Worm (Caenorhabditis elegans) whole organism, mixed stage, embryonic: ENCODE results near the gene K01A11.3.

Experiments used
- ces-1 ChIP-seq: fragments of 150-350 bp; optimal IDR thresholded peaks from 2 replicates; lab custom pipeline; 2014; ENCODE audit warnings: missing biosample characterization, missing genetic modification reagents, missing genetic modification characterization
- elt-1 ChIP-seq: sonication (generic microtip); optimal IDR thresholded peaks from 2 replicates; lab custom pipeline; 2017; ENCODE audit warnings: missing genetic modification characterization, mild to moderate bottlenecking, missing compliant biosample characterization, antibody characterized with exemption, moderate library complexity, borderline replicate concordance; ENCODE audit not compliant: insufficient read depth
- elt-3 ChIP-seq: fragments of 150-350 bp; optimal IDR thresholded peaks from 2 replicates; lab custom pipeline; 2014; ENCODE audit warnings: missing biosample characterization, missing genetic modification characterization
- lin-13 ChIP-seq: fragments of 150-350 bp; optimal IDR thresholded peaks from 2 replicates; lab custom pipeline; 2014; ENCODE audit warnings: missing biosample characterization, missing genetic modification characterization
- lsy-2 ChIP-seq: fragments of 150-350 bp; optimal IDR thresholded peaks from 2 replicates; lab custom pipeline; 2014; ENCODE audit warnings: missing biosample characterization, missing genetic modification characterization
- mab-5 ChIP-seq: fragments of 150-350 bp; optimal IDR thresholded peaks from 2 replicates; lab custom pipeline; 2014; ENCODE audit warnings: missing biosample characterization, missing genetic modification characterization
- nhr-76 ChIP-seq: sonication (generic microtip); optimal IDR thresholded peaks from 2 replicates; lab custom pipeline; 2017; ENCODE audit warnings: missing biosample characterization, missing genetic modification characterization
- sem-2 ChIP-seq: fragments of 200-800 bp; sonication (Bioruptor generic); optimal IDR thresholded peaks from 2 replicates; lab custom pipeline; 2018; ENCODE audit warnings: mild to moderate bottlenecking, missing genetic modification characterization, missing compliant biosample characterization
- snpc-4 ChIP-seq: fragments of 150-350 bp; optimal IDR thresholded peaks from 2 replicates; lab custom pipeline; 2014; ENCODE audit warnings: missing biosample characterization, missing genetic modification characterization
- sptf-1 ChIP-seq: sonication (generic microtip); optimal IDR thresholded peaks from 2 replicates; lab custom pipeline; 2017; ENCODE audit warnings: mild to moderate bottlenecking, missing genetic modification characterization, moderate library complexity, missing compliant biosample characterization

DNA sequence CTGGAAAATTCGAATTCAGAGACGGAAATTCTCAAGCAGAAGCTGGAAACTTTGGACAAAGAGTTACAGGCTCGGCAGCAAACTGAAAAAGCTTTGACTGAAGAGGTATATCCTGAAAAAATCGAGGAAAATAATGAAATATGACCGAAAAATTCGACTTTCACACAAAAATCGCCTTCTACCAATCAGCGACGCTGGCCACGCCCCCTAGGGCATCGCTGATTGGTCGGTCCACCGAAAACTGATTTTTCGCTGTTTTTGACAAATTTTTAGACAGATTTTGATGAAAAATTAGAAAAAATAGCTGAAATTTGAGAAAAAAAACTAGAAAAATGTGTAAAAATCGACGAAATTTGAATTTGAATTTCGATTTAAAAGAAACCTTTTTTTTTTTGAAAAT, 33.5 kb downstream of the K01A11.3 start:
- TF ChIP-seq nhr-76: no peak
- no peak for TF ChIP-seq ces-1 (GFP tag; lab: Kevin White, UChicago)
- no peak for TF ChIP-seq mab-5 (tag; lab: Kevin White, UChicago)
- no peak for TF ChIP-seq sem-2
- no peak for TF ChIP-seq snpc-4 (tag; lab: Kevin White, UChicago)
- TF ChIP-seq elt-3: no peak
- TF ChIP-seq lsy-2 (tag; lab: Kevin White, UChicago): no peak
- TF ChIP-seq elt-1 (tag; lab: Kevin White, UChicago): no peak
- TF ChIP-seq sptf-1 (tag; lab: Kevin White, UChicago): no peak
- TF ChIP-seq lin-13 (tag; lab: Kevin White, UChicago): no peak
